Comparison of ENCODE assay signal across 5 fruit fly cellular contexts in the genomic region with DNA sequence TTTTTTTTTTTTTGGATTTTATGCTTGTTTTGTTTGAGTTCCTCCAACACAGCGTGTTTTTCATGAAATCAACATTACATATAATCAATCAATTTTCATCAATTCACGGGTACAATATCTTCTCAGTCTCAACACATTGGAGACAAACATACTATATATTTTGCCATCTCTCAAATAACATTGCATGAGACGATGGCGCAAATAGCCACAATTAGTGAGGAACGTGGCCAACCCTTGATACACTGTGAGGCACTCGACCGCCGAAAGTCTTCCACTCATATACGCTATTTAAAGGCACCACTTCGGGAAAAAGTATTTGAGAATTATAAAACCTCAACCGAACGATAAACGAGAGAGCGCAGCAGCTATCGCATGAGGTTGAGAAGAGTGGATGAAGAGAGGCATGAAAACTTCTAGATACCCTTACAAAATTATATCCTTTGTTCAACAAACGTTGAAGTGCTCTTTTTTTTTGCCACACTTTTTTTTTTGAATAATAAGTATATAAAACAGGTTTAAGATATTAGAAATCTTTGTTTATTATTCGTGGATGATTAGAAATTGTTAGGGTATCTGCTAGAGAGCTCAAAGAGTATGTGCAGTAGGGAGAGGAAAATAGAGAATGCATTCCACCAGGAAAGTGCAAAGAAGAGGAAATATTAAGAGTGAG.
TF ChIP-seq lines count a peak whose summit lies in the region.

No protein-coding gene starts in this region.

- TF ChIP-seq CTCF in whole organism, embryonic (GFP tag; optimal IDR thresholded peaks at IDR 0.05; lab: Kevin White, UChicago), result peak; percentile 2

TF ChIP-seq in whole organism, adult, 20 proteins besides CTCF, POLR2A, EP300 and RAD21 (continues in another document):
- peak; percentile 44 for TF ChIP-seq CG12768 (GFP tag; optimal IDR thresholded peaks at IDR 0.05; lab: Kevin White, UChicago)
- TF ChIP-seq CG33017 (tag; optimal IDR thresholded peaks at IDR 0.05; lab: Kevin White, UChicago), result peak; percentile 78
- TF ChIP-seq Hr96 (GFP tag; optimal IDR thresholded peaks at IDR 0.05; lab: Kevin White, UChicago), result peak; percentile 27
- TF ChIP-seq bab1 (GFP tag; optimal IDR thresholded peaks at IDR 0.05; lab: Kevin White, UChicago), result peak; percentile 89
- TF ChIP-seq CG1620 (GFP tag; optimal IDR thresholded peaks at IDR 0.05; lab: Kevin White, UChicago), result no peak
- no peak for TF ChIP-seq CG5204 (GFP tag; optimal IDR thresholded peaks at IDR 0.05; lab: Kevin White, UChicago)
- peak; percentile 13 for TF ChIP-seq CG11617 (GFP tag; optimal IDR thresholded peaks at IDR 0.05; lab: Kevin White, UChicago)
- no peak for TF ChIP-seq cic (GFP tag; optimal IDR thresholded peaks at IDR 0.05; lab: Kevin White, UChicago)
- TF ChIP-seq kay (GFP tag; lab: Kevin White, UChicago; ENCODE audit: borderline replicate concordance), result peak; percentile 43
- no peak for TF ChIP-seq Clk (GFP tag; optimal IDR thresholded peaks at IDR 0.05; lab: Kevin White, UChicago)
- TF ChIP-seq CG7101 (tag; optimal IDR thresholded peaks at IDR 0.05; lab: Kevin White, UChicago), result peak; percentile 84
- TF ChIP-seq toe (GFP tag; optimal IDR thresholded peaks at IDR 0.05; lab: Kevin White, UChicago), result peak; percentile 14
- peak; percentile 50 for TF ChIP-seq CG7045 (GFP tag; optimal IDR thresholded peaks at IDR 0.05; lab: Kevin White, UChicago)
- TF ChIP-seq tj (GFP tag; optimal IDR thresholded peaks at IDR 0.05; lab: Kevin White, UChicago), result peak; percentile 21
- TF ChIP-seq pad (GFP tag; optimal IDR thresholded peaks at IDR 0.05; lab: Kevin White, UChicago), result peak; percentile 43
- TF ChIP-seq CG14711 (tag; optimal IDR thresholded peaks at IDR 0.05; lab: Kevin White, UChicago), result peak; percentile 88

TF ChIP-seq in whole organism, embryonic, 481 proteins besides CTCF, POLR2A, EP300 and RAD21 (continues in another document):
- TF ChIP-seq CG7987 (GFP tag; optimal IDR thresholded peaks at IDR 0.05; lab: Kevin White, UChicago) (peak; percentile 10), CG7556 (GFP tag; optimal IDR thresholded peaks at IDR 0.05; lab: Kevin White, UChicago) (peak; percentile 88), Eip74EF (GFP tag; optimal IDR thresholded peaks at IDR 0.05; lab: Kevin White, UChicago) (peak in 1 of 2 experiments; percentile 85), salm (tag; optimal IDR thresholded peaks at IDR 0.05; lab: Kevin White, UChicago) (peak; percentile 85), ATbp (GFP tag; optimal IDR thresholded peaks at IDR 0.05; lab: Kevin White, UChicago) (peak; percentile 93), Sox100B (GFP tag; optimal IDR thresholded peaks at IDR 0.05; lab: Kevin White, UChicago) (peak; percentile 89), CG1529 (GFP tag; optimal IDR thresholded peaks at IDR 0.05; lab: Kevin White, UChicago) (peak; percentile 89), CG8924 (tag; optimal IDR thresholded peaks at IDR 0.05; lab: Kevin White, UChicago) (peak; percentile 92), maf-S (GFP tag; optimal IDR thresholded peaks at IDR 0.05; lab: Kevin White, UChicago) (peak; percentile 17), HLH54F (GFP tag; optimal IDR thresholded peaks at IDR 0.05; lab: Kevin White, UChicago) (peak; percentile 23), CG18599 (GFP tag; optimal IDR thresholded peaks at IDR 0.05; lab: Kevin White, UChicago) (peak; percentile 76), bcd (GFP tag; optimal IDR thresholded peaks at IDR 0.05; lab: Kevin White, UChicago) (peak; percentile 68), MTF-1 (GFP tag; optimal IDR thresholded peaks at IDR 0.05; lab: Kevin White, UChicago; ENCODE audit: borderline replicate concordance) (peak; percentile 68), CG1024 (GFP tag; IDR thresholded peaks at IDR 0.05; lab: Robert Waterston, UW) (peak; percentile 82), bowl (GFP tag; IDR thresholded peaks at IDR 0.05; lab: Robert Waterston, UW) (no peak), CG10431 (GFP tag; optimal IDR thresholded peaks at IDR 0.05; lab: Kevin White, UChicago) (peak; percentile 68)

TF ChIP-seq in whole organism, prepupa, 60 proteins besides CTCF, POLR2A, EP300 and RAD21 (continues in another document):
- TF ChIP-seq esn (GFP tag; optimal IDR thresholded peaks at IDR 0.05; lab: Kevin White, UChicago) (peak; percentile 92), CG6854 (GFP tag; optimal IDR thresholded peaks at IDR 0.05; lab: Kevin White, UChicago) (peak; percentile 66), CG11762 (GFP tag; optimal IDR thresholded peaks at IDR 0.05; lab: Kevin White, UChicago; ENCODE audit: insufficient read depth) (peak; percentile 87), Sox15 (GFP tag; optimal IDR thresholded peaks at IDR 0.05; lab: Kevin White, UChicago) (peak; percentile 76), eg (GFP tag; IDR thresholded peaks at IDR 0.05; lab: Robert Waterston, UW) (peak; percentile 96), vri (GFP tag; optimal IDR thresholded peaks at IDR 0.05; lab: Kevin White, UChicago) (peak; percentile 80), Hr39 (GFP tag; optimal IDR thresholded peaks at IDR 0.05; lab: Kevin White, UChicago) (peak; percentile 85), CG10631 (GFP tag; optimal IDR thresholded peaks at IDR 0.05; lab: Kevin White, UChicago) (peak; percentile 94), fd59A (GFP tag; optimal IDR thresholded peaks at IDR 0.05; lab: Kevin White, UChicago) (peak; percentile 84), lz (GFP tag; optimal IDR thresholded peaks at IDR 0.05; lab: Kevin White, UChicago) (peak; percentile 92), CG32006 (GFP tag; optimal IDR thresholded peaks at IDR 0.05; lab: Kevin White, UChicago) (peak; percentile 97), svp (GFP tag; lab: Kevin White, UChicago) (peak; percentile 95), Eip75B (GFP tag; optimal IDR thresholded peaks at IDR 0.05; lab: Kevin White, UChicago) (peak; percentile 86), dsx (GFP tag; optimal IDR thresholded peaks at IDR 0.05; lab: Kevin White, UChicago; ENCODE audit: poor library complexity, severe bottlenecking) (peak; percentile 87), achi (GFP tag; optimal IDR thresholded peaks at IDR 0.05; lab: Kevin White, UChicago) (peak; percentile 93), CG3032 (tag; optimal IDR thresholded peaks at IDR 0.05; lab: Kevin White, UChicago) (peak; percentile 68), CG6163 (GFP tag; IDR thresholded peaks at IDR 0.05; lab: Robert Waterston, UW) (peak; percentile 97)

TF ChIP-seq in whole organism, pupa, 21 proteins besides CTCF, POLR2A, EP300 and RAD21 (continues in another document):
- peak; percentile 91 for TF ChIP-seq CG9948 (tag; optimal IDR thresholded peaks at IDR 0.05; lab: Kevin White, UChicago)
- TF ChIP-seq Pif1A (GFP tag; optimal IDR thresholded peaks at IDR 0.05; lab: Kevin White, UChicago), result peak; percentile 90
- TF ChIP-seq D1 (tag; optimal IDR thresholded peaks at IDR 0.05; lab: Kevin White, UChicago), result peak; percentile 83
- peak; percentile 93 for TF ChIP-seq CG4496 (GFP tag; IDR thresholded peaks at IDR 0.05; lab: Robert Waterston, UW)
- TF ChIP-seq fd96Ca (GFP tag; IDR thresholded peaks at IDR 0.05; lab: Robert Waterston, UW), result peak; percentile 63; the same call in 1 of the 3 replicates
- TF ChIP-seq gl (tag; optimal IDR thresholded peaks at IDR 0.05; lab: Kevin White, UChicago), result peak; percentile 72
- peak; percentile 29 for TF ChIP-seq EcR (GFP tag; optimal IDR thresholded peaks at IDR 0.05; lab: Kevin White, UChicago)
- peak; percentile 97 for TF ChIP-seq CG14655 (GFP tag; optimal IDR thresholded peaks at IDR 0.05; lab: Kevin White, UChicago)
- peak; percentile 93 for TF ChIP-seq Pif1B (GFP tag; optimal IDR thresholded peaks at IDR 0.05; lab: Kevin White, UChicago)
- peak; percentile 89 for TF ChIP-seq CG8159 (tag; optimal IDR thresholded peaks at IDR 0.05; lab: Kevin White, UChicago)
- peak; percentile 65 for TF ChIP-seq CG10348 (GFP tag; IDR thresholded peaks at IDR 0.05; lab: Robert Waterston, UW)
- TF ChIP-seq CG34367 (tag; optimal IDR thresholded peaks at IDR 0.05; lab: Kevin White, UChicago), result peak; percentile 88
- TF ChIP-seq CG12605 (GFP tag; IDR thresholded peaks at IDR 0.05; lab: Robert Waterston, UW), result peak; percentile 95
- peak; percentile 89 for TF ChIP-seq Snoo (tag; optimal IDR thresholded peaks at IDR 0.05; lab: Kevin White, UChicago)
- peak; percentile 96 for TF ChIP-seq CG8301 (tag; optimal IDR thresholded peaks at IDR 0.05; lab: Kevin White, UChicago)
- TF ChIP-seq CG15710 (tag; optimal IDR thresholded peaks at IDR 0.05; lab: Kevin White, UChicago), result peak; percentile 91
- peak; percentile 51 for TF ChIP-seq CG13204 (GFP tag; optimal IDR thresholded peaks at IDR 0.05; lab: Kevin White, UChicago)
- peak; percentile 96 for TF ChIP-seq Ets98B (GFP tag; IDR thresholded peaks at IDR 0.05; lab: Robert Waterston, UW)
- TF ChIP-seq rn (GFP tag; IDR thresholded peaks at IDR 0.05; lab: Robert Waterston, UW), result peak; percentile 86

TF ChIP-seq in whole organism, wandering third instar larva, 38 proteins besides CTCF, POLR2A, EP300 and RAD21 (continues in another document):
- TF ChIP-seq Vsx2 (GFP tag; optimal IDR thresholded peaks at IDR 0.05; lab: Kevin White, UChicago; ENCODE audit: partially characterized antibody) (no peak), OdsH (GFP tag; optimal IDR thresholded peaks at IDR 0.05; lab: Kevin White, UChicago) (peak; percentile 91), psq (GFP tag; optimal IDR thresholded peaks at IDR 0.05; lab: Kevin White, UChicago) (peak; percentile 80), rgr (GFP tag; optimal IDR thresholded peaks at IDR 0.05; lab: Kevin White, UChicago) (peak; percentile 90), dl (GFP tag; optimal IDR thresholded peaks at IDR 0.05; lab: Kevin White, UChicago; ENCODE audit: insufficient read depth in 1 of 2, partially characterized antibody in 2 of 2) (no peak), sv (GFP tag; optimal IDR thresholded peaks at IDR 0.05; lab: Kevin White, UChicago) (peak; percentile 42), Hr83 (GFP tag; optimal IDR thresholded peaks at IDR 0.05; lab: Kevin White, UChicago; ENCODE audit: poor library complexity, severe bottlenecking) (no peak), tai (GFP tag; optimal IDR thresholded peaks at IDR 0.05; lab: Kevin White, UChicago) (peak; percentile 62), Hr78 (GFP tag; optimal IDR thresholded peaks at IDR 0.05; lab: Kevin White, UChicago) (no peak), Myc (optimal IDR thresholded peaks at IDR 0.05; lab: Kevin White, UChicago) (no peak), dsf (GFP tag; optimal IDR thresholded peaks at IDR 0.05; lab: Kevin White, UChicago; ENCODE audit: borderline replicate concordance) (no peak), woc (GFP tag; optimal IDR thresholded peaks at IDR 0.05; lab: Kevin White, UChicago) (peak; percentile 81), foxo (GFP tag; optimal IDR thresholded peaks at IDR 0.05; lab: Kevin White, UChicago) (peak in 1 of 2 experiments; percentile 87), CG9705 (GFP tag; optimal IDR thresholded peaks at IDR 0.05; lab: Kevin White, UChicago) (peak; percentile 60), h (GFP tag; optimal IDR thresholded peaks at IDR 0.05; lab: Kevin White, UChicago) (peak; percentile 65), br (GFP tag; optimal IDR thresholded peaks at IDR 0.05; lab: Kevin White, UChicago) (peak; percentile 81), Abd-B (GFP tag; optimal IDR thresholded peaks at IDR 0.05; lab: Kevin White, UChicago) (no peak), sage (GFP tag; optimal IDR thresholded peaks at IDR 0.05; lab: Kevin White, UChicago) (peak; percentile 72), Sp1 (GFP tag; optimal IDR thresholded peaks at IDR 0.05; lab: Kevin White, UChicago) (peak; percentile 87), brk (GFP tag; optimal IDR thresholded peaks at IDR 0.05; lab: Kevin White, UChicago) (peak; percentile 83)
